Fruit fly (Drosophila melanogaster) whole organism, embryonic: Measurements from ENCODE around the gene Hmbs.

Experiments used
- CG10366 ChIP-seq: fragments of 200-800 bp; sonication (Bioruptor generic); IDR thresholded peaks from 2 replicates; pipeline ENCODE4 v1.3.6; 2022; ENCODE audit warnings: missing biosample characterization, missing genetic modification characterization
- CG10462 ChIP-seq: fragments of 200-800 bp; sonication (Bioruptor generic); optimal IDR thresholded peaks from 2 replicates; lab custom pipeline; 2016; ENCODE audit warnings: missing biosample characterization, missing genetic modification characterization
- CG10979 ChIP-seq: fragments of 200-800 bp; sonication (Bioruptor generic); optimal IDR thresholded peaks from 2 replicates; lab custom pipeline; 2018; ENCODE audit warnings: missing biosample characterization, mild to moderate bottlenecking, missing genetic modification characterization, moderate library complexity
- CG11456 ChIP-seq: fragments of 200-800 bp; sonication (Bioruptor generic); IDR thresholded peaks from 3 replicates; pipeline ENCODE4 v1.3.6; 2022; ENCODE audit warnings: missing biosample characterization, missing genetic modification characterization
- CG12236 ChIP-seq: fragments of 200-800 bp; sonication (Bioruptor generic); optimal IDR thresholded peaks from 2 replicates; lab custom pipeline; 2016; ENCODE audit warnings: missing biosample characterization, missing genetic modification characterization
- CG1233 ChIP-seq: fragments of 200-800 bp; sonication (Bioruptor generic); optimal IDR thresholded peaks from 4 replicates; lab custom pipeline; 2018; ENCODE audit warnings: missing biosample characterization, mild to moderate bottlenecking, missing genetic modification characterization
- CG12744 ChIP-seq: fragments of 200-800 bp; sonication (Bioruptor generic); optimal IDR thresholded peaks from 2 replicates; lab custom pipeline; 2016; ENCODE audit warnings: missing biosample characterization, missing genetic modification characterization
- CG12942 ChIP-seq: fragments of 200-800 bp; sonication (Bioruptor generic); optimal IDR thresholded peaks from 3 replicates; lab custom pipeline; 2016; ENCODE audit warnings: missing biosample characterization, missing genetic modification characterization
- CG14965 ChIP-seq: fragments of 200-800 bp; sonication (Bioruptor generic); optimal IDR thresholded peaks from 2 replicates; lab custom pipeline; 2016; ENCODE audit warnings: missing biosample characterization, missing genetic modification characterization, borderline replicate concordance
- CG1529 ChIP-seq: fragments of 200-800 bp; sonication (Bioruptor generic); optimal IDR thresholded peaks from 3 replicates; lab custom pipeline; 2018; ENCODE audit warnings: missing biosample characterization, missing genetic modification characterization
- CG17612 ChIP-seq: fragments of 200-800 bp; sonication (Bioruptor generic); IDR thresholded peaks from 2 replicates; pipeline ENCODE4 v1.3.6; 2022; ENCODE audit warnings: missing biosample characterization, missing genetic modification characterization
- CG17912 ChIP-seq: fragments of 200-800 bp; sonication (Bioruptor generic); optimal IDR thresholded peaks from 2 replicates; lab custom pipeline; 2018; ENCODE audit warnings: missing biosample characterization, mild to moderate bottlenecking, missing genetic modification characterization
- CG2129 ChIP-seq: fragments of 200-800 bp; sonication (Bioruptor generic); IDR thresholded peaks from 2 replicates; pipeline ENCODE4 v1.3.6; 2022; ENCODE audit warnings: missing biosample characterization, missing genetic modification characterization; ENCODE audit not compliant: partially characterized antibody
- CG2202 ChIP-seq: fragments of 200-800 bp; sonication (Bioruptor generic); optimal IDR thresholded peaks from 2 replicates; lab custom pipeline; 2018; ENCODE audit warnings: missing biosample characterization, mild to moderate bottlenecking, missing genetic modification characterization
- CG30403 ChIP-seq: fragments of 200-800 bp; sonication (Bioruptor generic); optimal IDR thresholded peaks from 3 replicates; lab custom pipeline; 2016; ENCODE audit warnings: missing biosample characterization, missing genetic modification characterization
- CG33557 ChIP-seq: fragments of 200-800 bp; sonication (Bioruptor generic); optimal IDR thresholded peaks from 2 replicates; lab custom pipeline; 2019; ENCODE audit warnings: missing biosample characterization, mild to moderate bottlenecking, missing genetic modification characterization, moderate library complexity
- CG6254 ChIP-seq: fragments of 200-800 bp; sonication (Bioruptor generic); optimal IDR thresholded peaks from 3 replicates; lab custom pipeline; 2017; ENCODE audit warnings: mild to moderate bottlenecking, missing biosample characterization, missing genetic modification reagents, missing genetic modification characterization
- CG6813 ChIP-seq: fragments of 200-800 bp; sonication (Bioruptor generic); optimal IDR thresholded peaks from 2 replicates; lab custom pipeline; 2017; ENCODE audit warnings: missing biosample characterization, missing genetic modification characterization, mild to moderate bottlenecking, moderate library complexity, missing genetic modification reagents
- CG7745 ChIP-seq: fragments of 200-800 bp; sonication (Bioruptor generic); optimal IDR thresholded peaks from 2 replicates; lab custom pipeline; 2018; ENCODE audit warnings: missing biosample characterization, mild to moderate bottlenecking, missing genetic modification characterization, moderate library complexity
- CG8089 ChIP-seq: fragments of 200-800 bp; sonication (Bioruptor generic); optimal IDR thresholded peaks from 3 replicates; lab custom pipeline; 2016; ENCODE audit warnings: missing biosample characterization, missing genetic modification characterization
- CG9876 ChIP-seq: fragments of 200-800 bp; sonication (Bioruptor generic); optimal IDR thresholded peaks from 2 replicates; lab custom pipeline; 2016; ENCODE audit warnings: missing biosample characterization, missing genetic modification characterization
- CHES-1-like ChIP-seq: fragments of 200-800 bp; sonication (Bioruptor generic); optimal IDR thresholded peaks from 2 replicates; lab custom pipeline; 2016; ENCODE audit warnings: missing biosample characterization, missing genetic modification characterization
- CoRest ChIP-seq: fragments of 200-800 bp; sonication (Bioruptor generic); optimal IDR thresholded peaks from 3 replicates; lab custom pipeline; 2018; ENCODE audit warnings: missing biosample characterization, mild to moderate bottlenecking, missing genetic modification characterization, moderate library complexity
- CrebB ChIP-seq: fragments of 200-800 bp; sonication (Bioruptor generic); optimal IDR thresholded peaks from 3 replicates; lab custom pipeline; 2018; ENCODE audit warnings: missing biosample characterization, mild to moderate bottlenecking, missing genetic modification characterization
- E2f2 ChIP-seq: fragments of 200-800 bp; sonication (Bioruptor generic); IDR thresholded peaks from 2 replicates; pipeline ENCODE4 v1.3.6; 2022; ENCODE audit warnings: missing biosample characterization, missing genetic modification characterization
- Elba2 ChIP-seq: fragments of 200-800 bp; sonication (Bioruptor generic); optimal IDR thresholded peaks from 3 replicates; lab custom pipeline; 2016; ENCODE audit warnings: missing biosample characterization, missing genetic modification characterization
- Gug ChIP-seq: fragments of 200-800 bp; sonication (Bioruptor generic); IDR thresholded peaks from 4 replicates; pipeline ENCODE4 v1.3.6; 2022; ENCODE audit warnings: missing biosample characterization, missing genetic modification characterization
- HmgD ChIP-seq: fragments of 200-800 bp; sonication (Bioruptor generic); optimal IDR thresholded peaks from 3 replicates; lab custom pipeline; 2016; ENCODE audit warnings: missing biosample characterization, missing genetic modification characterization
- Hmr ChIP-seq: fragments of 200-800 bp; sonication (Bioruptor generic); optimal IDR thresholded peaks from 3 replicates; lab custom pipeline; 2017; ENCODE audit warnings: mild to moderate bottlenecking, missing biosample characterization, missing genetic modification reagents, missing genetic modification characterization
- Hsf ChIP-seq: fragments of 200-800 bp; sonication (Bioruptor generic); optimal IDR thresholded peaks from 3 replicates; lab custom pipeline; 2016; ENCODE audit warnings: missing biosample characterization, missing genetic modification characterization
- MESR4 ChIP-seq: fragments of 200-800 bp; sonication (Bioruptor generic); optimal IDR thresholded peaks from 2 replicates; lab custom pipeline; 2018; ENCODE audit warnings: missing biosample characterization, mild to moderate bottlenecking, missing genetic modification characterization, moderate library complexity
- MTF-1 ChIP-seq: fragments of 200-800 bp; sonication (Bioruptor generic); optimal IDR thresholded peaks from 2 replicates; lab custom pipeline; 2018; ENCODE audit warnings: missing biosample characterization, mild to moderate bottlenecking, missing genetic modification characterization, borderline replicate concordance
- Meics ChIP-seq: fragments of 200-800 bp; sonication (Bioruptor generic); optimal IDR thresholded peaks from 2 replicates; lab custom pipeline; 2017; ENCODE audit warnings: missing biosample characterization, mild to moderate bottlenecking, missing genetic modification characterization
- NC2α ChIP-seq: fragments of 200-800 bp; sonication (Bioruptor generic); optimal IDR thresholded peaks from 2 replicates; lab custom pipeline; 2016; ENCODE audit warnings: missing biosample characterization, missing genetic modification characterization
- Pdp1 ChIP-seq, 2 experiments: fragments of 200-800 bp; sonication (Bioruptor generic); optimal IDR thresholded peaks; 3 replicates each; lab custom pipeline; 2016; ENCODE audit warnings: missing biosample characterization in 2 of 2, missing genetic modification characterization in 2 of 2, mild to moderate bottlenecking in 1 of 2, moderate library complexity in 1 of 2
- Ptx1 ChIP-seq: fragments of 200-800 bp; sonication (Bioruptor generic); IDR thresholded peaks from 2 replicates; pipeline ENCODE4 v1.3.6; 2022; ENCODE audit warnings: missing biosample characterization, missing genetic modification characterization
- Sry-δ ChIP-seq: fragments of 200-800 bp; sonication (Bioruptor generic); optimal IDR thresholded peaks from 2 replicates; lab custom pipeline; 2016; ENCODE audit warnings: missing biosample characterization, missing genetic modification characterization
- TFAM ChIP-seq: fragments of 200-800 bp; sonication (Bioruptor generic); optimal IDR thresholded peaks from 2 replicates; lab custom pipeline; 2017; ENCODE audit warnings: missing biosample characterization, missing genetic modification characterization, inconsistent platforms
- ab ChIP-seq: fragments of 200-800 bp; sonication (Bioruptor generic); optimal IDR thresholded peaks from 2 replicates; lab custom pipeline; 2016; ENCODE audit warnings: missing biosample characterization, missing genetic modification characterization
- abd-A ChIP-seq: fragments of 200-800 bp; sonication (Bioruptor generic); optimal IDR thresholded peaks from 3 replicates; lab custom pipeline; 2019; ENCODE audit warnings: missing biosample characterization, mild to moderate bottlenecking, missing genetic modification characterization, moderate library complexity
- al ChIP-seq: fragments of 200-800 bp; sonication (Bioruptor generic); IDR thresholded peaks from 2 replicates; pipeline ENCODE4 v1.3.6; 2022; ENCODE audit warnings: missing biosample characterization, missing genetic modification characterization
- bowl ChIP-seq: fragments of 200-800 bp; sonication (Bioruptor generic); IDR thresholded peaks from 2 replicates; pipeline ENCODE4 v1.3.6; 2022; ENCODE audit warnings: missing biosample characterization, missing genetic modification characterization
- chn ChIP-seq: fragments of 200-800 bp; sonication (Bioruptor generic); optimal IDR thresholded peaks from 2 replicates; lab custom pipeline; 2016; ENCODE audit warnings: missing biosample characterization, missing genetic modification characterization
- crc ChIP-seq: fragments of 200-800 bp; sonication (Bioruptor generic); optimal IDR thresholded peaks from 2 replicates; lab custom pipeline; 2016; ENCODE audit warnings: missing biosample characterization, missing genetic modification characterization
- gcm ChIP-seq: fragments of 200-800 bp; sonication (Bioruptor generic); optimal IDR thresholded peaks from 2 replicates; lab custom pipeline; 2019; ENCODE audit warnings: missing biosample characterization, mild to moderate bottlenecking, missing genetic modification characterization, moderate library complexity
- grau ChIP-seq: fragments of 200-800 bp; optimal IDR thresholded peaks from 3 replicates; lab custom pipeline; 2019; ENCODE audit warnings: missing biosample characterization, mild to moderate bottlenecking, missing genetic modification characterization, moderate library complexity
- ham ChIP-seq: fragments of 200-800 bp; sonication (Bioruptor generic); IDR thresholded peaks from 2 replicates; pipeline ENCODE4 v1.3.6; 2022; ENCODE audit warnings: missing biosample characterization, missing genetic modification characterization
- her ChIP-seq: fragments of 200-800 bp; sonication (Bioruptor generic); optimal IDR thresholded peaks from 2 replicates; lab custom pipeline; 2016; ENCODE audit warnings: missing biosample characterization, missing genetic modification characterization
- lmd ChIP-seq: fragments of 200-800 bp; sonication (Bioruptor generic); IDR thresholded peaks from 2 replicates; pipeline ENCODE4 v1.3.6; 2022; ENCODE audit warnings: missing biosample characterization, missing genetic modification characterization
- pros ChIP-seq: fragments of 200-800 bp; sonication (Bioruptor generic); optimal IDR thresholded peaks from 3 replicates; lab custom pipeline; 2019; ENCODE audit warnings: missing biosample characterization, mild to moderate bottlenecking, missing genetic modification characterization, moderate library complexity
- row ChIP-seq: fragments of 200-800 bp; sonication (Bioruptor generic); IDR thresholded peaks from 3 replicates; pipeline ENCODE4 v1.3.6; 2022; ENCODE audit warnings: missing biosample characterization, missing genetic modification characterization
- unpg ChIP-seq: fragments of 200-800 bp; sonication (Bioruptor generic); optimal IDR thresholded peaks from 3 replicates; lab custom pipeline; 2018; ENCODE audit warnings: missing biosample characterization, mild to moderate bottlenecking, missing genetic modification characterization, moderate library complexity

Hmbs gene

DNA sequence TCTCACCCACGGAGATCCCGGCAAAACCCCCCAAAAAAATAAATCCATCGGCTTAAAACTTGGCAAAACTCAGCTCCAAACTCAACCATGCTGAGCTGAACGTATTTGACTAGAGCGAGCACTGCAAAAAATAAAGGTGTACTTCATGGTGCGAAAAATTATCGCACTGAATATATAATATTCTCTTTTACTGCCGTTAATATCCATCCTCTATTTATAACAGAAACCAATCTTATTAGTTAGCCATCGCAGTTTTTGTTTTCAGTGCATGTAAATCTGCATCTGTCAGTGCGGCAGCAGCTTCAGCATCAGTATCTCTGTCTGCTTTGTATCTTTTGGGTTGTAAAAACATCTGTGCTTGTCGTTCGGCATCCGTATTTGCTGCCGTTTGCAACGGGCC is 36.2 kb downstream of the Hmbs start (continued):
- TF ChIP-seq CoRest (tag; lab: Kevin White, UChicago), result no peak
- TF ChIP-seq pros (GFP tag; lab: Kevin White, UChicago), result no peak
- no peak for TF ChIP-seq CG17612
- no peak for TF ChIP-seq al (GFP tag; lab: Robert Waterston, UW)
- no peak for TF ChIP-seq CG6254 (GFP tag; lab: Kevin White, UChicago)
- no peak for TF ChIP-seq HmgD (GFP tag; lab: Kevin White, UChicago)
- TF ChIP-seq CG8089 (GFP tag; lab: Kevin White, UChicago), result no peak
- no peak for TF ChIP-seq CG7745 (tag; lab: Kevin White, UChicago)
- TF ChIP-seq CG2129 (GFP tag; lab: Robert Waterston, UW), result no peak
- TF ChIP-seq gcm (GFP tag; lab: Kevin White, UChicago), result no peak
- peak; percentile 24 for TF ChIP-seq grau (tag; lab: Kevin White, UChicago)
- TF ChIP-seq CG1233, result no peak
- peak; percentile 32 for TF ChIP-seq CG10979 (tag; lab: Kevin White, UChicago)
- TF ChIP-seq row (GFP tag; lab: Robert Waterston, UW), result peak; percentile 27; the same call in 1 of the 3 replicates
- TF ChIP-seq lmd (GFP tag; lab: Robert Waterston, UW), result peak; percentile 8; the same call in 1 of the 2 replicates
- no peak for TF ChIP-seq CG10462 (GFP tag; lab: Kevin White, UChicago)
- peak; percentile 41 for TF ChIP-seq CG10366 (GFP tag; lab: Robert Waterston, UW)
- no peak for TF ChIP-seq Sry-δ (GFP tag; lab: Kevin White, UChicago)
- no peak for TF ChIP-seq CHES-1-like (GFP tag; lab: Kevin White, UChicago)
- TF ChIP-seq CG12744 (GFP tag; lab: Kevin White, UChicago), result no peak
- TF ChIP-seq E2f2 (GFP tag; lab: Robert Waterston, UW), result no peak
- TF ChIP-seq Meics (GFP tag; lab: Kevin White, UChicago), result no peak
- peak; percentile 40 for TF ChIP-seq CG30403
- no peak for TF ChIP-seq CG12942 (GFP tag; lab: Kevin White, UChicago)
- TF ChIP-seq Ptx1 (GFP tag; lab: Robert Waterston, UW), result peak; percentile 42
- TF ChIP-seq CG12236 (GFP tag; lab: Kevin White, UChicago), result no peak
- TF ChIP-seq CG33557, result no peak
- peak; percentile 49 for TF ChIP-seq unpg (GFP tag; lab: Kevin White, UChicago)
- no peak for TF ChIP-seq MESR4 (GFP tag; lab: Kevin White, UChicago)
- TF ChIP-seq Hmr, result no peak
- TF ChIP-seq TFAM (GFP tag; lab: Kevin White, UChicago), result no peak
- no peak for TF ChIP-seq CrebB (tag; lab: Kevin White, UChicago)
- TF ChIP-seq CG1529 (GFP tag; lab: Kevin White, UChicago), result no peak
- TF ChIP-seq Pdp1 (GFP tag; optimal IDR thresholded peaks at IDR 0.05; lab: Kevin White, UChicago), result peak; percentile 4 to 13
- TF ChIP-seq Elba2 (GFP tag; lab: Kevin White, UChicago), result no peak
- peak; percentile 18 for TF ChIP-seq Hsf (GFP tag; lab: Kevin White, UChicago)
- TF ChIP-seq CG9876, result no peak
- TF ChIP-seq Gug (GFP tag; lab: Robert Waterston, UW), result no peak
- no peak for TF ChIP-seq MTF-1 (GFP tag; lab: Kevin White, UChicago)
- TF ChIP-seq CG17912 (GFP tag; lab: Kevin White, UChicago), result no peak
- TF ChIP-seq NC2α, result no peak
- no peak for TF ChIP-seq ab
- TF ChIP-seq chn (GFP tag; lab: Kevin White, UChicago), result peak; percentile 9
- TF ChIP-seq ham (GFP tag; lab: Robert Waterston, UW), result no peak
- no peak for TF ChIP-seq crc (GFP tag; lab: Kevin White, UChicago)
- TF ChIP-seq CG6813 (GFP tag; lab: Kevin White, UChicago), result no peak
- TF ChIP-seq her, result no peak
- no peak for TF ChIP-seq CG2202 (tag; lab: Kevin White, UChicago)
- no peak for TF ChIP-seq CG11456 (GFP tag; lab: Robert Waterston, UW)
- no peak for TF ChIP-seq abd-A (tag; lab: Kevin White, UChicago)
- no peak for TF ChIP-seq CG14965 (GFP tag; lab: Kevin White, UChicago)
- TF ChIP-seq bowl, result 0 out of 2 replicates have a peak, but pooled peaks have one; percentile 13
